Worm (Caenorhabditis elegans) whole organism, L3 larva: ENCODE results near the gene W02G9.4.

ENCODE experiments used
- ZK546.5 ChIP-seq: sonication (generic microtip); optimal IDR thresholded peaks from 2 replicates; lab custom pipeline; 2017; ENCODE audit warnings: missing biosample characterization, missing genetic modification characterization
- egl-27 ChIP-seq: sonication (generic microtip); optimal IDR thresholded peaks from 4 replicates; lab custom pipeline; 2017; ENCODE audit warnings: missing biosample characterization, missing genetic modification reagents, missing genetic modification characterization
- nfya-1 ChIP-seq: sonication (generic microtip); optimal IDR thresholded peaks from 2 replicates; lab custom pipeline; 2017; ENCODE audit warnings: missing genetic modification characterization, mild to moderate bottlenecking, missing compliant biosample characterization, antibody characterized with exemption, moderate library complexity; ENCODE audit not compliant: insufficient read depth
- nhr-28 ChIP-seq: fragments of 150-350 bp; optimal IDR thresholded peaks from 2 replicates; lab custom pipeline; 2014; ENCODE audit warnings: missing biosample characterization, missing genetic modification characterization
- snpc-4 ChIP-seq: fragments of 150-350 bp; optimal IDR thresholded peaks from 2 replicates; lab custom pipeline; 2014; ENCODE audit warnings: missing biosample characterization, missing genetic modification characterization
- zag-1 ChIP-seq: fragments of 150-350 bp; optimal IDR thresholded peaks from 2 replicates; lab custom pipeline; 2014; ENCODE audit warnings: missing biosample characterization, missing genetic modification characterization

ce11 chrV:2666600-2666999 lies at the start of gene W02G9.4:
- TF ChIP-seq egl-27 (tag; lab: Kevin White, UChicago) (no peak), ZK546.5 (tag; lab: Kevin White, UChicago) (no peak), nfya-1 (tag; lab: Kevin White, UChicago) (no peak), zag-1 (tag; lab: Kevin White, UChicago) (no peak), nhr-28 (tag; lab: Kevin White, UChicago) (no peak), snpc-4 (tag; lab: Kevin White, UChicago) (no peak)
